Fruit fly (Drosophila melanogaster) whole organism, embryonic: Measurements from ENCODE around the gene Trf4-1.

Source experiments
- CG10654 ChIP-seq: fragments of 200-800 bp; sonication (Bioruptor generic); optimal IDR thresholded peaks from 2 replicates; lab custom pipeline; 2016; ENCODE audit warnings: missing biosample characterization, missing genetic modification characterization
- CG11456 ChIP-seq: fragments of 200-800 bp; sonication (Bioruptor generic); IDR thresholded peaks from 3 replicates; pipeline ENCODE4 v1.3.6; 2022; ENCODE audit warnings: missing biosample characterization, missing genetic modification characterization
- CG12391 ChIP-seq: fragments of 200-800 bp; sonication (Bioruptor generic); optimal IDR thresholded peaks from 3 replicates; lab custom pipeline; 2018; ENCODE audit warnings: missing biosample characterization, mild to moderate bottlenecking, missing genetic modification characterization, moderate library complexity
- CG14014 ChIP-seq: fragments of 200-800 bp; sonication (Bioruptor generic); IDR thresholded peaks from 2 replicates; pipeline ENCODE4 v1.3.6; 2022; ENCODE audit warnings: missing biosample characterization, missing genetic modification characterization
- CG1529 ChIP-seq: fragments of 200-800 bp; sonication (Bioruptor generic); optimal IDR thresholded peaks from 3 replicates; lab custom pipeline; 2018; ENCODE audit warnings: missing biosample characterization, missing genetic modification characterization
- CG16815 ChIP-seq: fragments of 200-800 bp; sonication (Bioruptor generic); optimal IDR thresholded peaks from 3 replicates; lab custom pipeline; 2017; ENCODE audit warnings: missing biosample characterization, mild to moderate bottlenecking, missing genetic modification characterization
- CG17568 ChIP-seq: fragments of 200-800 bp; sonication (Bioruptor generic); optimal IDR thresholded peaks from 2 replicates; lab custom pipeline; 2018; ENCODE audit warnings: missing biosample characterization, mild to moderate bottlenecking, missing genetic modification characterization, moderate library complexity
- CG17612 ChIP-seq: fragments of 200-800 bp; sonication (Bioruptor generic); IDR thresholded peaks from 2 replicates; pipeline ENCODE4 v1.3.6; 2022; ENCODE audit warnings: missing biosample characterization, missing genetic modification characterization
- CG30431 ChIP-seq: fragments of 200-800 bp; sonication (Bioruptor generic); optimal IDR thresholded peaks from 2 replicates; lab custom pipeline; 2017; ENCODE audit warnings: missing biosample characterization, missing genetic modification characterization
- CG32772 ChIP-seq: fragments of 200-800 bp; sonication (Bioruptor generic); IDR thresholded peaks from 2 replicates; pipeline ENCODE4 v1.3.6; 2022; ENCODE audit warnings: missing biosample characterization, missing genetic modification characterization
- CG33213 ChIP-seq: fragments of 200-800 bp; sonication (Bioruptor generic); optimal IDR thresholded peaks from 3 replicates; lab custom pipeline; 2016; ENCODE audit warnings: missing biosample characterization, missing genetic modification characterization
- CG3726 ChIP-seq: fragments of 200-800 bp; sonication (Bioruptor generic); IDR thresholded peaks from 3 replicates; pipeline ENCODE4, ENCODE4 v1.3.6; 2022; ENCODE audit warnings: missing biosample characterization, missing genetic modification characterization
- CG3995 ChIP-seq: fragments of 200-800 bp; sonication (Bioruptor generic); optimal IDR thresholded peaks from 3 replicates; lab custom pipeline; 2016; ENCODE audit warnings: missing biosample characterization, missing genetic modification characterization
- CG42726 ChIP-seq: fragments of 200-800 bp; sonication (Bioruptor generic); IDR thresholded peaks from 2 replicates; pipeline ENCODE4 v1.3.6; 2022; ENCODE audit warnings: missing biosample characterization, missing genetic modification characterization; ENCODE audit not compliant: partially characterized antibody
- CG4328 ChIP-seq: fragments of 200-800 bp; sonication (Bioruptor generic); optimal IDR thresholded peaks from 3 replicates; lab custom pipeline; 2017; ENCODE audit warnings: missing biosample characterization, missing genetic modification reagents, missing genetic modification characterization
- CG4404 ChIP-seq: fragments of 200-800 bp; sonication (Bioruptor generic); IDR thresholded peaks from 2 replicates; pipeline ENCODE4 v1.3.6; 2022; ENCODE audit warnings: missing biosample characterization, missing genetic modification characterization
- CG4424 ChIP-seq: fragments of 200-800 bp; sonication (Bioruptor generic); optimal IDR thresholded peaks from 3 replicates; lab custom pipeline; 2016; ENCODE audit warnings: missing biosample characterization, missing genetic modification characterization
- CG4730 ChIP-seq: fragments of 200-800 bp; sonication (Bioruptor generic); IDR thresholded peaks from 2 replicates; pipeline ENCODE4 v1.3.6; 2022; ENCODE audit warnings: missing biosample characterization, missing genetic modification characterization
- CG6765 ChIP-seq: fragments of 200-800 bp; sonication (Bioruptor generic); optimal IDR thresholded peaks from 3 replicates; lab custom pipeline; 2017; ENCODE audit warnings: missing biosample characterization, mild to moderate bottlenecking, missing genetic modification characterization
- CG7839 ChIP-seq: fragments of 200-800 bp; sonication (Bioruptor generic); optimal IDR thresholded peaks from 3 replicates; lab custom pipeline; 2018; ENCODE audit warnings: missing biosample characterization, mild to moderate bottlenecking, missing genetic modification characterization, moderate library complexity
- CG7987 ChIP-seq: fragments of 200-800 bp; sonication (Bioruptor generic); optimal IDR thresholded peaks from 2 replicates; lab custom pipeline; 2018; ENCODE audit warnings: missing biosample characterization, mild to moderate bottlenecking, missing genetic modification characterization, moderate library complexity
- CHES-1-like ChIP-seq: fragments of 200-800 bp; sonication (Bioruptor generic); optimal IDR thresholded peaks from 2 replicates; lab custom pipeline; 2016; ENCODE audit warnings: missing biosample characterization, missing genetic modification characterization
- Elba2 ChIP-seq: fragments of 200-800 bp; sonication (Bioruptor generic); optimal IDR thresholded peaks from 3 replicates; lab custom pipeline; 2016; ENCODE audit warnings: missing biosample characterization, missing genetic modification characterization
- Fer1 ChIP-seq: fragments of 200-800 bp; sonication (Bioruptor generic); optimal IDR thresholded peaks from 2 replicates; lab custom pipeline; 2017; ENCODE audit warnings: missing biosample characterization, mild to moderate bottlenecking, missing genetic modification characterization
- HHEX ChIP-seq: fragments of 200-800 bp; sonication (Bioruptor generic); optimal IDR thresholded peaks from 3 replicates; lab custom pipeline; 2017; ENCODE audit warnings: missing biosample characterization, mild to moderate bottlenecking, missing genetic modification characterization, missing genetic modification reagents
- HLH4C ChIP-seq: fragments of 200-800 bp; sonication (Bioruptor generic); IDR thresholded peaks from 3 replicates; pipeline ENCODE4 v1.3.6; 2022; ENCODE audit warnings: missing biosample characterization, missing genetic modification characterization; ENCODE audit not compliant: partially characterized antibody
- Hey ChIP-seq: fragments of 200-800 bp; sonication (Bioruptor generic); optimal IDR thresholded peaks from 3 replicates; lab custom pipeline; 2018; ENCODE audit warnings: missing biosample characterization, mild to moderate bottlenecking, missing genetic modification characterization
- Hr3 ChIP-seq: fragments of 200-800 bp; sonication (Bioruptor generic); optimal IDR thresholded peaks from 3 replicates; lab custom pipeline; 2016; ENCODE audit warnings: missing biosample characterization, missing genetic modification characterization
- Hr78 ChIP-seq, 2 experiments: fragments of 200-800 bp in 1 of 2; fragments of >200 bp in 1 of 2; sonication (Bioruptor generic) in 1 of 2; optimal IDR thresholded peaks; 2 replicates each; lab custom pipeline; 2017 to 2019; ENCODE audit warnings: missing biosample characterization in 2 of 2, missing genetic modification characterization in 2 of 2, mild to moderate bottlenecking in 1 of 2, moderate library complexity in 1 of 2
- Meics ChIP-seq: fragments of 200-800 bp; sonication (Bioruptor generic); optimal IDR thresholded peaks from 2 replicates; lab custom pipeline; 2017; ENCODE audit warnings: missing biosample characterization, mild to moderate bottlenecking, missing genetic modification characterization
- Mrtf ChIP-seq: fragments of 200-800 bp; sonication (Bioruptor generic); IDR thresholded peaks from 3 replicates; pipeline ENCODE4 v1.3.6; 2022; ENCODE audit warnings: missing biosample characterization, missing genetic modification characterization
- Nf-YA ChIP-seq: fragments of 200-800 bp; sonication (Bioruptor generic); IDR thresholded peaks from 2 replicates; pipeline ENCODE4 v1.3.6; 2022; ENCODE audit warnings: missing biosample characterization, missing genetic modification characterization
- Xbp1 ChIP-seq: fragments of 200-800 bp; sonication (Bioruptor generic); optimal IDR thresholded peaks from 3 replicates; lab custom pipeline; 2016; ENCODE audit warnings: missing biosample characterization, mild to moderate bottlenecking, missing genetic modification characterization
- abd-A ChIP-seq: fragments of 200-800 bp; sonication (Bioruptor generic); optimal IDR thresholded peaks from 3 replicates; lab custom pipeline; 2019; ENCODE audit warnings: missing biosample characterization, mild to moderate bottlenecking, missing genetic modification characterization, moderate library complexity
- ap ChIP-seq: fragments of 200-800 bp; sonication (Bioruptor generic); IDR thresholded peaks from 2 replicates; pipeline ENCODE4 v1.3.6; 2022; ENCODE audit warnings: missing biosample characterization, missing genetic modification characterization
- bcd ChIP-seq: fragments of 200-800 bp; sonication (Bioruptor generic); optimal IDR thresholded peaks from 2 replicates; lab custom pipeline; 2017; ENCODE audit warnings: missing biosample characterization, mild to moderate bottlenecking, missing genetic modification characterization
- btn ChIP-seq: fragments of 200-800 bp; sonication (Bioruptor generic); optimal IDR thresholded peaks from 2 replicates; lab custom pipeline; 2016; ENCODE audit warnings: missing biosample characterization, missing genetic modification characterization
- cg ChIP-seq: fragments of 200-800 bp; sonication (Bioruptor generic); optimal IDR thresholded peaks from 3 replicates; lab custom pipeline; 2019; ENCODE audit warnings: missing biosample characterization, mild to moderate bottlenecking, missing genetic modification characterization, moderate library complexity
- eyg ChIP-seq: fragments of 200-800 bp; sonication (Bioruptor generic); optimal IDR thresholded peaks from 3 replicates; lab custom pipeline; 2016; ENCODE audit warnings: missing biosample characterization, missing genetic modification characterization
- hb ChIP-seq: fragments of 200-800 bp; sonication (Bioruptor generic); IDR thresholded peaks from 3 replicates; pipeline ENCODE4 v1.3.6; 2022; ENCODE audit warnings: missing biosample characterization, missing genetic modification characterization; ENCODE audit not compliant: partially characterized antibody
- hkb ChIP-seq, 2 experiments: fragments of 200-800 bp in 1 of 2; fragments of >200 bp in 1 of 2; sonication (Bioruptor generic) in 1 of 2; IDR thresholded peaks in 1 of 2; optimal IDR thresholded peaks in 1 of 2; 2 replicates each; pipeline versions ENCODE4 v1.3.6 to Lab custom; 2017 to 2022; ENCODE audit warnings: missing biosample characterization in 1 of 2, missing genetic modification characterization in 1 of 2
- mld ChIP-seq: fragments of 200-800 bp; sonication (Bioruptor generic); IDR thresholded peaks from 3 replicates; pipeline ENCODE4 v1.3.6; 2022; ENCODE audit warnings: missing biosample characterization, missing genetic modification characterization; ENCODE audit not compliant: partially characterized antibody
- org-1 ChIP-seq: fragments of 200-800 bp; sonication (Bioruptor generic); optimal IDR thresholded peaks from 2 replicates; lab custom pipeline; 2017; ENCODE audit warnings: missing biosample characterization, missing genetic modification characterization
- peb ChIP-seq: fragments of 200-800 bp; sonication (Bioruptor generic); IDR thresholded peaks from 2 replicates; pipeline ENCODE4 v1.3.6; 2022; ENCODE audit warnings: missing biosample characterization, missing genetic modification characterization
- rib ChIP-seq: fragments of 200-800 bp; sonication (Bioruptor generic); IDR thresholded peaks from 2 replicates; pipeline ENCODE4 v1.3.6; 2022; ENCODE audit warnings: missing biosample characterization, missing genetic modification characterization
- sc ChIP-seq, 3 experiments: fragments of >200 bp in 2 of 3; fragments of 200-800 bp in 1 of 3; sonication (Bioruptor generic) in 1 of 3; optimal IDR thresholded peaks; 2 replicates in 2 of 3; 3 replicates in 1 of 3; lab custom pipeline; 2017; ENCODE audit warnings: mild to moderate bottlenecking in 1 of 3, missing biosample characterization in 1 of 3, missing genetic modification characterization in 1 of 3, missing genetic modification reagents in 1 of 3
- seq ChIP-seq: fragments of 200-800 bp; sonication (Bioruptor generic); IDR thresholded peaks from 2 replicates; pipeline ENCODE4 v1.3.6; 2022; ENCODE audit warnings: missing biosample characterization, missing genetic modification characterization
- slou ChIP-seq: fragments of 200-800 bp; sonication (Bioruptor generic); optimal IDR thresholded peaks from 3 replicates; lab custom pipeline; 2016; ENCODE audit warnings: missing biosample characterization, missing genetic modification characterization
- tin ChIP-seq: fragments of 200-800 bp; sonication (Bioruptor generic); optimal IDR thresholded peaks from 3 replicates; lab custom pipeline; 2016; ENCODE audit warnings: missing biosample characterization, missing genetic modification characterization
- zfh1 ChIP-seq: fragments of 200-800 bp; sonication (Bioruptor generic); IDR thresholded peaks from 3 replicates; pipeline ENCODE4 v1.3.6; 2022; ENCODE audit warnings: missing biosample characterization, missing genetic modification characterization

Trf4-1 gene

dm6 chrX:8601165-8601564, 41.0 kb downstream of the Trf4-1 start (continued):
- TF ChIP-seq rib (GFP tag; lab: Robert Waterston, UW) (no peak), Mrtf (peak; percentile 30; the same call in 1 of the 3 replicates), Meics (GFP tag; lab: Kevin White, UChicago) (no peak), CG30431 (no peak), zfh1 (peak; percentile 63), CG42726 (GFP tag; lab: Robert Waterston, UW) (no peak), Xbp1 (GFP tag; lab: Kevin White, UChicago) (peak; percentile 38), CG3995 (GFP tag; lab: Kevin White, UChicago) (no peak), CG7987 (no peak), CG10654 (peak; percentile 19), HLH4C (GFP tag; lab: Robert Waterston, UW) (no peak), HHEX (GFP tag; lab: Kevin White, UChicago) (peak; percentile 40), Hey (tag; lab: Kevin White, UChicago) (no peak), eyg (GFP tag; lab: Kevin White, UChicago) (no peak), CG16815 (GFP tag; lab: Kevin White, UChicago) (peak; percentile 17), CG6765 (GFP tag; lab: Kevin White, UChicago) (no peak), CG4404 (GFP tag; lab: Robert Waterston, UW) (peak; percentile 63), sc (optimal IDR thresholded peaks at IDR 0.05; lab: Kevin White, UChicago) (no peak), sc (GFP tag; optimal IDR thresholded peaks at IDR 0.05; lab: Kevin White, UChicago) (no peak), CG32772 (GFP tag; lab: Robert Waterston, UW) (peak; percentile 30; the same call in 1 of the 2 replicates), peb (GFP tag; lab: Robert Waterston, UW) (0 out of 2 replicates have a peak, but pooled peaks have one; percentile 18), hb (GFP tag; lab: Robert Waterston, UW) (no peak), CG7839 (tag; lab: Kevin White, UChicago) (no peak), bcd (GFP tag; lab: Kevin White, UChicago) (no peak), CG12391 (tag; lab: Kevin White, UChicago) (peak; percentile 20), Elba2 (GFP tag; lab: Kevin White, UChicago) (no peak), CG14014 (GFP tag; lab: Robert Waterston, UW) (peak; percentile 44; the same call in 1 of the 2 replicates), org-1 (GFP tag; lab: Kevin White, UChicago) (peak; percentile 21), abd-A (tag; lab: Kevin White, UChicago) (no peak), Nf-YA (GFP tag; lab: Robert Waterston, UW) (no peak), hkb (optimal IDR thresholded peaks at IDR 0.05; lab: Kevin White, UChicago) (no peak), hkb (GFP tag; IDR thresholded peaks at IDR 0.05; lab: Robert Waterston, UW) (peak; percentile 63; the same call in 1 of the 2 replicates), CG33213 (no peak), CG4328 (GFP tag; lab: Kevin White, UChicago) (no peak), tin (GFP tag; lab: Kevin White, UChicago) (peak; percentile 21), CG4730 (GFP tag; lab: Robert Waterston, UW) (0 out of 2 replicates have a peak, but pooled peaks have one; percentile 11), CG1529 (GFP tag; lab: Kevin White, UChicago) (no peak), CG4424 (no peak), CG3726 (GFP tag; lab: Robert Waterston, UW) (no peak), Hr3 (GFP tag; lab: Kevin White, UChicago) (no peak), CG17568 (GFP tag; lab: Kevin White, UChicago) (no peak), CG17612 (no peak), CG11456 (GFP tag; lab: Robert Waterston, UW) (peak; percentile 65; the same call in 2 of the 3 replicates), mld (GFP tag; lab: Robert Waterston, UW) (no peak), Fer1 (GFP tag; lab: Kevin White, UChicago) (no peak), CHES-1-like (no peak), Hr78 (GFP tag; optimal IDR thresholded peaks at IDR 0.05; lab: Kevin White, UChicago) (no peak), slou (no peak), cg (GFP tag; lab: Kevin White, UChicago) (no peak), seq (GFP tag; lab: Robert Waterston, UW) (peak; percentile 27; the same call in 1 of the 2 replicates), ap (GFP tag; lab: Robert Waterston, UW) (peak; percentile 34; the same call in 1 of the 2 replicates), btn (GFP tag; lab: Kevin White, UChicago) (no peak)
